Fruit fly (Drosophila melanogaster) whole organism, wandering third instar larva: Measurements from ENCODE around the gene CG16852.

Experiments used
- Abd-B ChIP-seq: fragments of >200 bp; optimal IDR thresholded peaks from 2 replicates; lab custom pipeline; 2017; ENCODE audit warnings: missing biosample characterization, missing genetic modification characterization
- CG32264 ChIP-seq: fragments of 200-800 bp; sonication (Bioruptor generic); optimal IDR thresholded peaks from 2 replicates; lab custom pipeline; 2016; ENCODE audit warnings: missing biosample characterization, missing genetic modification characterization
- CG9705 ChIP-seq: fragments of 200-800 bp; sonication (Bioruptor generic); optimal IDR thresholded peaks from 2 replicates; lab custom pipeline; 2018; ENCODE audit warnings: missing biosample characterization, mild to moderate bottlenecking, missing genetic modification characterization
- CrebA ChIP-seq: fragments of 200-800 bp; sonication (Bioruptor generic); optimal IDR thresholded peaks from 2 replicates; lab custom pipeline; 2016; ENCODE audit warnings: missing biosample characterization, mild to moderate bottlenecking, missing genetic modification characterization, borderline replicate concordance
- Dfd ChIP-seq: fragments of >200 bp; optimal IDR thresholded peaks from 2 replicates; lab custom pipeline; 2017; ENCODE audit warnings: missing biosample characterization, missing genetic modification characterization
- Dif ChIP-seq: fragments of 200-275, 200-300 bp; sonication (Bioruptor generic); optimal IDR thresholded peaks from 2 replicates; lab custom pipeline; 2018; ENCODE audit warnings: missing biosample characterization, missing genetic modification characterization; ENCODE audit not compliant: partially characterized antibody
- GATAd ChIP-seq: sonication (Bioruptor generic); optimal IDR thresholded peaks from 2 replicates; lab custom pipeline; 2016; ENCODE audit warnings: missing biosample characterization, missing genetic modification characterization
- HLH106 ChIP-seq: fragments of 200-800 bp; optimal IDR thresholded peaks from 3 replicates; lab custom pipeline; 2019; ENCODE audit warnings: missing biosample characterization, mild to moderate bottlenecking, missing genetic modification characterization, moderate library complexity
- Hnf4 ChIP-seq: fragments of 200-800 bp; sonication (Bioruptor generic); optimal IDR thresholded peaks from 2 replicates; lab custom pipeline; 2016; ENCODE audit warnings: missing biosample characterization, mild to moderate bottlenecking, missing genetic modification characterization
- Hr78 ChIP-seq: fragments of >200 bp; optimal IDR thresholded peaks from 2 replicates; lab custom pipeline; 2017; ENCODE audit warnings: missing biosample characterization, missing genetic modification characterization
- Hr83 ChIP-seq: fragments of 200-300 bp; sonication (Bioruptor generic); optimal IDR thresholded peaks from 2 replicates; lab custom pipeline; 2016; ENCODE audit warnings: missing biosample characterization, mild to moderate bottlenecking, missing genetic modification characterization, moderate library complexity; ENCODE audit not compliant: poor library complexity, severe bottlenecking
- Jra ChIP-seq: sonication (Bioruptor generic); optimal IDR thresholded peaks from 2 replicates; lab custom pipeline; 2016; ENCODE audit warnings: missing biosample characterization, missing genetic modification characterization
- Mio ChIP-seq: sonication (Bioruptor generic); optimal IDR thresholded peaks from 2 replicates; lab custom pipeline; 2016; ENCODE audit warnings: missing biosample characterization, missing genetic modification characterization
- Myc ChIP-seq: fragments of >200 bp; optimal IDR thresholded peaks from 2 replicates; lab custom pipeline; 2017
- N ChIP-seq: fragments of >200 bp; optimal IDR thresholded peaks from 2 replicates; lab custom pipeline; 2018; ENCODE audit warnings: missing biosample characterization, missing external identifiers, missing genetic modification characterization
- OdsH ChIP-seq: fragments of 200-800 bp; sonication (Bioruptor generic); optimal IDR thresholded peaks from 2 replicates; lab custom pipeline; 2016; ENCODE audit warnings: missing biosample characterization, mild to moderate bottlenecking, missing genetic modification characterization
- Rel ChIP-seq, 2 experiments: fragments of 200-800 bp; sonication (Bioruptor generic) in 1 of 2; optimal IDR thresholded peaks; 2 replicates in 1 of 2; 3 replicates in 1 of 2; lab custom pipeline; 2016 to 2019; ENCODE audit warnings: mild to moderate bottlenecking in 2 of 2, missing biosample characterization in 2 of 2, missing genetic modification characterization in 2 of 2, moderate library complexity in 1 of 2
- Sp1 ChIP-seq: fragments of 200-800 bp; sonication (Bioruptor generic); optimal IDR thresholded peaks from 3 replicates; lab custom pipeline; 2019; ENCODE audit warnings: missing biosample characterization, mild to moderate bottlenecking, missing genetic modification characterization, moderate library complexity
- Vsx2 ChIP-seq: fragments of 200-300, 225-300 bp; sonication (Bioruptor generic); optimal IDR thresholded peaks from 2 replicates; lab custom pipeline; 2018; ENCODE audit warnings: missing biosample characterization, missing genetic modification characterization; ENCODE audit not compliant: partially characterized antibody
- br ChIP-seq: fragments of 200-800 bp; sonication (Bioruptor generic); optimal IDR thresholded peaks from 2 replicates; lab custom pipeline; 2016; ENCODE audit warnings: missing biosample characterization, missing genetic modification characterization
- brk ChIP-seq: fragments of 200-800 bp; sonication (Bioruptor generic); optimal IDR thresholded peaks from 2 replicates; lab custom pipeline; 2016; ENCODE audit warnings: missing biosample characterization, mild to moderate bottlenecking, missing genetic modification characterization
- dl ChIP-seq, 2 experiments: fragments of 175-275, 200-275 bp in 1 of 2; fragments of 200-275 bp in 1 of 2; sonication (Bioruptor generic); optimal IDR thresholded peaks; lab custom pipeline; 2018; ENCODE audit warnings: mild to moderate bottlenecking in 2 of 2, missing biosample characterization in 2 of 2, missing genetic modification characterization in 2 of 2, moderate library complexity in 2 of 2; ENCODE audit not compliant: partially characterized antibody in 2 of 2, insufficient read depth in 1 of 2
- dmrt93B ChIP-seq: fragments of 200-800 bp; sonication (Bioruptor generic); optimal IDR thresholded peaks from 2 replicates; lab custom pipeline; 2018; ENCODE audit warnings: missing biosample characterization, mild to moderate bottlenecking, missing genetic modification characterization
- dsf ChIP-seq: sonication (Bioruptor generic); optimal IDR thresholded peaks from 2 replicates; lab custom pipeline; 2016; ENCODE audit warnings: missing biosample characterization, missing genetic modification characterization, borderline replicate concordance
- ey ChIP-seq: fragments of 200-800 bp; sonication (Bioruptor generic); optimal IDR thresholded peaks from 2 replicates; lab custom pipeline; 2016; ENCODE audit warnings: missing biosample characterization, missing genetic modification characterization
- foxo ChIP-seq, 2 experiments: fragments of 200-800 bp; sonication (Bioruptor generic); optimal IDR thresholded peaks; 2 replicates in 1 of 2; 3 replicates in 1 of 2; lab custom pipeline; 2016 to 2017; ENCODE audit warnings: missing biosample characterization in 2 of 2, missing genetic modification characterization in 2 of 2
- fru ChIP-seq: fragments of 200-800 bp; sonication (Bioruptor generic); optimal IDR thresholded peaks from 3 replicates; lab custom pipeline; 2016; ENCODE audit warnings: missing biosample characterization, mild to moderate bottlenecking, missing genetic modification characterization
- h ChIP-seq: fragments of 200-800 bp; sonication (Bioruptor generic); optimal IDR thresholded peaks from 3 replicates; lab custom pipeline; 2016; ENCODE audit warnings: missing biosample characterization, mild to moderate bottlenecking, missing genetic modification characterization
- jim ChIP-seq: fragments of 175-275, 200-325 bp; sonication (Bioruptor generic); optimal IDR thresholded peaks from 2 replicates; lab custom pipeline; 2016; ENCODE audit warnings: missing biosample characterization, mild to moderate bottlenecking, missing genetic modification characterization
- lola ChIP-seq: fragments of >200 bp; optimal IDR thresholded peaks from 2 replicates; lab custom pipeline; 2017; ENCODE audit warnings: missing biosample characterization, missing genetic modification characterization
- pan ChIP-seq: fragments of >200 bp; optimal IDR thresholded peaks from 2 replicates; lab custom pipeline; 2017
- psq ChIP-seq: fragments of 200-800 bp; sonication (Bioruptor generic); optimal IDR thresholded peaks from 3 replicates; lab custom pipeline; 2017; ENCODE audit warnings: missing biosample characterization, mild to moderate bottlenecking, missing genetic modification characterization, moderate library complexity
- rgr ChIP-seq: fragments of 200-800 bp; sonication (Bioruptor generic); optimal IDR thresholded peaks from 3 replicates; lab custom pipeline; 2016; ENCODE audit warnings: missing biosample characterization, mild to moderate bottlenecking, missing genetic modification characterization
- sage ChIP-seq: fragments of 200-800 bp; sonication (Bioruptor generic); optimal IDR thresholded peaks from 2 replicates; lab custom pipeline; 2016; ENCODE audit warnings: missing biosample characterization, mild to moderate bottlenecking, missing genetic modification characterization
- sv ChIP-seq: fragments of 200-800 bp; sonication (Bioruptor generic); optimal IDR thresholded peaks from 3 replicates; lab custom pipeline; 2016; ENCODE audit warnings: missing biosample characterization, missing genetic modification characterization
- tai ChIP-seq: sonication (Bioruptor generic); optimal IDR thresholded peaks from 2 replicates; lab custom pipeline; 2016; ENCODE audit warnings: missing biosample characterization, missing genetic modification characterization
- usp ChIP-seq: fragments of >200 bp; optimal IDR thresholded peaks from 2 replicates; lab custom pipeline; 2017; ENCODE audit warnings: missing biosample characterization, missing genetic modification characterization
- woc ChIP-seq: sonication (Bioruptor generic); optimal IDR thresholded peaks from 2 replicates; lab custom pipeline; 2016; ENCODE audit warnings: missing biosample characterization, mild to moderate bottlenecking, missing genetic modification characterization

Gene CG16852

DNA sequence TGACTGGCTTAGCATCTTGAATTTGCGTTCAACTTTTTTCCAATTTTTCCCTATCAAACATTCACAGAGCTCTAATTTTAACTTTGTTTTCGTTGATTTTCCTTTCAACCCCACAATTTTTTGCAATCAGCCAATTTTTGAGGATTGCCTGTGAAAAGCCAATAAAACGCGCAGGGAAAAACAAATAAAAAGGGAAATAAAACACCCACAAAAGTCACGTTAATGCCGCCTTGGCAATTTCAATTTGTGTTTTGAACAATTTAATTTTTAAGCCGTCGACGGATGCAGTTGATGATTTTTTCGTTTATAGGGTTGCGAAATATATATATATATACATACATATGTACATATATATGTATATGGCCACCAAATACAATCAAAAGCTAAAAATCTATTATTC lies 28.4 kb downstream of the CG16852 start:
- no peak for TF ChIP-seq OdsH (GFP tag; lab: Kevin White, UChicago)
- TF ChIP-seq brk (GFP tag; lab: Kevin White, UChicago): no peak
- no peak for TF ChIP-seq foxo (GFP tag; optimal IDR thresholded peaks at IDR 0.05; lab: Kevin White, UChicago)
- no peak for TF ChIP-seq Hnf4
- no peak for TF ChIP-seq Jra (GFP tag; lab: Kevin White, UChicago)
- TF ChIP-seq woc: no peak
- TF ChIP-seq Abd-B (GFP tag; lab: Kevin White, UChicago): no peak
- TF ChIP-seq GATAd (GFP tag; lab: Kevin White, UChicago): no peak
- no peak for TF ChIP-seq psq (GFP tag; lab: Kevin White, UChicago)
- TF ChIP-seq jim (GFP tag; lab: Kevin White, UChicago): no peak
- no peak for TF ChIP-seq sage (GFP tag; lab: Kevin White, UChicago)
- no peak for TF ChIP-seq usp (GFP tag; lab: Kevin White, UChicago)
- no peak for TF ChIP-seq Myc (lab: Kevin White, UChicago)
- TF ChIP-seq br: no peak

DNA sequence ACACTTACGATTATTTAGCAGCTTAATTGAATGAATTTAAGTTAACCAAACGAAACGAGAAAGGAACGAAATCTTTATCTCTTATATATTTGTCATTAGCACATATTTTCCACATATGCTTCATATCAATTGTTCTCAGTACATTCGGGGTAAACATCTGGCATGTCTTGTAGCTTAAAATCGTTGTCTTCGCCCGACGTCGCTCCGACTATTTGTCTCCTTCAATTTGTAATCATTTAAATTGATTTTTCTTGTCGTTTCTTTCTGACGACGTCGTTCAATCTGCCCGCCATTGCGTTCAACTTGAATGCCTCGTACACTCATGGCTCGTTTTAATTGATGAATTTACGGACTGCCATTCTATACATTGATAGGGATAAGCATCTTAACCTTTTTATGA lies 29.5 kb downstream of the CG16852 start:
- TF ChIP-seq dmrt93B: no peak
- no peak for TF ChIP-seq Dif (GFP tag; lab: Kevin White, UChicago)
- no peak for TF ChIP-seq Jra (GFP tag; lab: Kevin White, UChicago)
- no peak for TF ChIP-seq lola
- no peak for TF ChIP-seq dl (GFP tag; optimal IDR thresholded peaks at IDR 0.05; lab: Kevin White, UChicago; ENCODE audit: insufficient read depth in 1 of 2, partially characterized antibody in 2 of 2)
- no peak for TF ChIP-seq Abd-B (GFP tag; lab: Kevin White, UChicago)
- no peak for TF ChIP-seq Mio (GFP tag; lab: Kevin White, UChicago)
- no peak for TF ChIP-seq Vsx2 (GFP tag; lab: Kevin White, UChicago)
- TF ChIP-seq Dfd (GFP tag; lab: Kevin White, UChicago): no peak
- TF ChIP-seq h (GFP tag; lab: Kevin White, UChicago): no peak
- no peak for TF ChIP-seq N (GFP tag; lab: Kevin White, UChicago)
- no peak for TF ChIP-seq jim (GFP tag; lab: Kevin White, UChicago)
- no peak for TF ChIP-seq HLH106 (tag; lab: Kevin White, UChicago)
- TF ChIP-seq GATAd (GFP tag; lab: Kevin White, UChicago): no peak
- no peak for TF ChIP-seq Hr83 (GFP tag; lab: Kevin White, UChicago)
- no peak for TF ChIP-seq CrebA (GFP tag; lab: Kevin White, UChicago)
- TF ChIP-seq woc: no peak

DNA sequence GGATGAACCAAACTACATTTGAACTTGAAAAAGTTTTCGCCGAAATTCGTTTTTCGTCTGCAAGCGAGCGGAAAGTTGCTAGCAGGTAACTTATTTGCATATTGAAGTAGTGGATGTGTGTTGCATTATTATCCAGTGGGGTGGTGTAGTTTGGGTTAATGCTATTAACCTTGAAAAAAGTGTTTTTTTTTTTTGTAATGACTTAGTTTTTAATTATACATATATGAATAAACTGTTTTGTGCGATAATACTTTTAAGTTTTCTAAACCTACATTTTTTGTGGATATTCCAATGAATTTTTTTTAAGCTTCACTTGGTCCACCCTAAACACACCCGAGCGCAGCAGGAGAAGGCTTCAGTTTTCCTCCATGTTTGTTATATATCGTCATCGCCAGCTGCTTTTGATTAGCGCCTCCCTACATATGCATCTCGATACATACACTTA lies 30.5 kb downstream of the CG16852 start:
- TF ChIP-seq woc (peak; percentile 75), Dfd (GFP tag; lab: Kevin White, UChicago) (no peak), psq (GFP tag; lab: Kevin White, UChicago) (peak; percentile 81), Abd-B (GFP tag; lab: Kevin White, UChicago) (no peak), sage (GFP tag; lab: Kevin White, UChicago) (peak; percentile 79), Myc (lab: Kevin White, UChicago) (no peak), GATAd (GFP tag; lab: Kevin White, UChicago) (no peak), usp (GFP tag; lab: Kevin White, UChicago) (no peak), HLH106 (tag; lab: Kevin White, UChicago) (peak; percentile 79), CG32264 (GFP tag; lab: Kevin White, UChicago) (peak; percentile 53), ey (peak; percentile 82), N (GFP tag; lab: Kevin White, UChicago) (no peak), Mio (GFP tag; lab: Kevin White, UChicago) (peak; percentile 52), dsf (GFP tag; lab: Kevin White, UChicago) (no peak), br (peak; percentile 91), sv (GFP tag; lab: Kevin White, UChicago) (no peak), dl (GFP tag; optimal IDR thresholded peaks at IDR 0.05; lab: Kevin White, UChicago; ENCODE audit: insufficient read depth in 1 of 2, partially characterized antibody in 2 of 2) (no peak), CG9705 (GFP tag; lab: Kevin White, UChicago) (peak; percentile 73), Rel (GFP tag; optimal IDR thresholded peaks at IDR 0.05; lab: Kevin White, UChicago) (peak; percentile 48), Rel (tag; optimal IDR thresholded peaks at IDR 0.05; lab: Kevin White, UChicago) (peak; percentile 40), foxo (GFP tag; optimal IDR thresholded peaks at IDR 0.05; lab: Kevin White, UChicago) (peak in 1 of 2 experiments; percentile 91), pan (no peak), OdsH (GFP tag; lab: Kevin White, UChicago) (peak; percentile 85), dmrt93B (peak; percentile 81), Hnf4 (peak; percentile 70), Sp1 (GFP tag; lab: Kevin White, UChicago) (peak; percentile 95), h (GFP tag; lab: Kevin White, UChicago) (peak; percentile 89), brk (GFP tag; lab: Kevin White, UChicago) (no peak), tai (GFP tag; lab: Kevin White, UChicago) (peak; percentile 10), lola (no peak), Hr78 (GFP tag; lab: Kevin White, UChicago) (no peak), rgr (GFP tag; lab: Kevin White, UChicago) (peak; percentile 85), jim (GFP tag; lab: Kevin White, UChicago) (no peak), Jra (GFP tag; lab: Kevin White, UChicago) (peak; percentile 29), Hr83 (GFP tag; lab: Kevin White, UChicago) (no peak), Vsx2 (GFP tag; lab: Kevin White, UChicago) (no peak), Dif (GFP tag; lab: Kevin White, UChicago) (no peak), fru (peak; percentile 87), CrebA (GFP tag; lab: Kevin White, UChicago) (peak; percentile 32)
